Fruit fly (Drosophila melanogaster): ENCODE data around the gene CG16710.

- TF ChIP-seq Gug (GFP tag; IDR thresholded peaks at IDR 0.05) (peak; percentile 80), CG32006 (GFP tag; optimal IDR thresholded peaks at IDR 0.05) (peak; percentile 88), OdsH (GFP tag; optimal IDR thresholded peaks at IDR 0.05) (peak; percentile 88), acj6 (GFP tag; optimal IDR thresholded peaks at IDR 0.05) (peak; percentile 84), Sox14 (GFP tag; optimal IDR thresholded peaks at IDR 0.05) (peak; percentile 78), pdm3 (GFP tag; optimal IDR thresholded peaks at IDR 0.05) (peak; percentile 84), spab (GFP tag; optimal IDR thresholded peaks at IDR 0.05) (peak; percentile 56), fkh (GFP tag; optimal IDR thresholded peaks at IDR 0.05) (no peak), Lpt (GFP tag; optimal IDR thresholded peaks at IDR 0.05) (peak; percentile 81), CG3032 (tag; optimal IDR thresholded peaks at IDR 0.05) (peak; percentile 46), Sox102F (GFP tag; optimal IDR thresholded peaks at IDR 0.05) (peak; percentile 73), vri (GFP tag; optimal IDR thresholded peaks at IDR 0.05) (peak; percentile 36)
Observed at dm6 chr3R:23646183-23646582, 36.1 kb upstream of the CG16710 start.
